Worm (Caenorhabditis elegans): Measurements from ENCODE around the gene Y54G2A.44.

- TF ChIP-seq nhr-76 (tag; optimal IDR thresholded peaks at IDR 0.05) = no peak
- TF ChIP-seq ham-2 (GFP tag; optimal IDR thresholded peaks at IDR 0.05) = no peak
- TF ChIP-seq snpc-4 (tag; optimal IDR thresholded peaks at IDR 0.05) = no peak
- no peak for TF ChIP-seq nhr-28 (tag; optimal IDR thresholded peaks at IDR 0.05)
- no peak for TF ChIP-seq ztf-11 (tag; optimal IDR thresholded peaks at IDR 0.05)
- no peak for TF ChIP-seq nhr-237 (tag; optimal IDR thresholded peaks at IDR 0.05)
- no peak for TF ChIP-seq M03D4.4 (tag; optimal IDR thresholded peaks at IDR 0.05)
- TF ChIP-seq ceh-39 (tag; optimal IDR thresholded peaks at IDR 0.05) = no peak
- TF ChIP-seq drap-1 (GFP tag; optimal IDR thresholded peaks at IDR 0.05) = no peak
- no peak for TF ChIP-seq mab-5 (tag; optimal IDR thresholded peaks at IDR 0.05)
- TF ChIP-seq ces-1 (GFP tag; optimal IDR thresholded peaks at IDR 0.05) = no peak
- no peak for TF ChIP-seq blmp-1 (tag; optimal IDR thresholded peaks at IDR 0.05)
- no peak for TF ChIP-seq pha-4 (tag; optimal IDR thresholded peaks at IDR 0.05)
Measured at ce11 chrIV:2825460-2826103, 23.9 kb downstream of the Y54G2A.44 start.

Data from whole organism, mixed stage, embryonic.